Worm (Caenorhabditis elegans) whole organism, mixed stage, embryonic: ENCODE data around the gene acc-4.

Source experiments
- M03D4.4 ChIP-seq: sonication (generic microtip); optimal IDR thresholded peaks from 2 replicates; lab custom pipeline; 2017; ENCODE audit warnings: mild to moderate bottlenecking, missing genetic modification characterization, missing compliant biosample characterization
- bed-3 ChIP-seq: fragments of 200-800 bp; sonication (Bioruptor generic); optimal IDR thresholded peaks from 3 replicates; lab custom pipeline; 2018; ENCODE audit warnings: mild to moderate bottlenecking, missing genetic modification characterization, moderate library complexity, missing compliant biosample characterization
- blmp-1 ChIP-seq: fragments of 150-350 bp; optimal IDR thresholded peaks from 2 replicates; lab custom pipeline; 2014; ENCODE audit warnings: missing biosample characterization, missing genetic modification characterization
- ceh-39 ChIP-seq: fragments of 150-350 bp; optimal IDR thresholded peaks from 2 replicates; lab custom pipeline; 2014; ENCODE audit warnings: missing biosample characterization, missing genetic modification characterization
- ceh-43 ChIP-seq: fragments of 200-800 bp; sonication (Bioruptor generic); optimal IDR thresholded peaks from 2 replicates; lab custom pipeline; 2018; ENCODE audit warnings: mild to moderate bottlenecking, missing genetic modification characterization, moderate library complexity, missing compliant biosample characterization
- ceh-83 ChIP-seq: fragments of 200-800 bp; sonication (Bioruptor generic); optimal IDR thresholded peaks from 2 replicates; lab custom pipeline; 2018; ENCODE audit warnings: mild to moderate bottlenecking, missing genetic modification characterization, missing compliant biosample characterization
- ces-1 ChIP-seq: fragments of 150-350 bp; optimal IDR thresholded peaks from 2 replicates; lab custom pipeline; 2014; ENCODE audit warnings: missing biosample characterization, missing genetic modification reagents, missing genetic modification characterization
- cnd-1 ChIP-seq: fragments of 200-800 bp; sonication (Bioruptor generic); optimal IDR thresholded peaks from 2 replicates; lab custom pipeline; 2018; ENCODE audit warnings: mild to moderate bottlenecking, missing genetic modification characterization, missing compliant biosample characterization
- drap-1 ChIP-seq: fragments of 200-800 bp; sonication (Bioruptor generic); optimal IDR thresholded peaks from 3 replicates; lab custom pipeline; 2018; ENCODE audit warnings: mild to moderate bottlenecking, missing genetic modification characterization, missing compliant biosample characterization
- elt-1 ChIP-seq: sonication (generic microtip); optimal IDR thresholded peaks from 2 replicates; lab custom pipeline; 2017; ENCODE audit warnings: missing genetic modification characterization, mild to moderate bottlenecking, missing compliant biosample characterization, antibody characterized with exemption, moderate library complexity, borderline replicate concordance; ENCODE audit not compliant: insufficient read depth
- elt-3 ChIP-seq: fragments of 150-350 bp; optimal IDR thresholded peaks from 2 replicates; lab custom pipeline; 2014; ENCODE audit warnings: missing biosample characterization, missing genetic modification characterization
- flh-1 ChIP-seq: fragments of 200-800 bp; sonication (Bioruptor generic); optimal IDR thresholded peaks from 2 replicates; lab custom pipeline; 2018; ENCODE audit warnings: mild to moderate bottlenecking, missing genetic modification characterization, moderate library complexity, missing compliant biosample characterization
- ham-2 ChIP-seq: fragments of 200-800 bp; sonication (Bioruptor generic); optimal IDR thresholded peaks from 2 replicates; lab custom pipeline; 2018; ENCODE audit warnings: mild to moderate bottlenecking, missing genetic modification characterization, missing compliant biosample characterization
- hlh-1 ChIP-seq: fragments of 150-350 bp; optimal IDR thresholded peaks from 2 replicates; lab custom pipeline; 2014; ENCODE audit warnings: missing biosample characterization, missing genetic modification reagents, missing genetic modification characterization
- lin-13 ChIP-seq: fragments of 150-350 bp; optimal IDR thresholded peaks from 2 replicates; lab custom pipeline; 2014; ENCODE audit warnings: missing biosample characterization, missing genetic modification characterization
- lin-32 ChIP-seq: fragments of 200-800 bp; sonication (Bioruptor generic); optimal IDR thresholded peaks from 2 replicates; lab custom pipeline; 2018; ENCODE audit warnings: mild to moderate bottlenecking, missing genetic modification characterization, missing compliant biosample characterization
- lsy-2 ChIP-seq: fragments of 150-350 bp; optimal IDR thresholded peaks from 2 replicates; lab custom pipeline; 2014; ENCODE audit warnings: missing biosample characterization, missing genetic modification characterization
- mab-5 ChIP-seq: fragments of 150-350 bp; optimal IDR thresholded peaks from 2 replicates; lab custom pipeline; 2014; ENCODE audit warnings: missing biosample characterization, missing genetic modification characterization
- mep-1 ChIP-seq: fragments of 150-350 bp; optimal IDR thresholded peaks from 2 replicates; lab custom pipeline; 2017; ENCODE audit warnings: missing biosample characterization, missing genetic modification reagents, missing genetic modification characterization, inconsistent platforms
- mls-2 ChIP-seq: sonication (generic microtip); optimal IDR thresholded peaks from 2 replicates; lab custom pipeline; 2016; ENCODE audit warnings: mild to moderate bottlenecking, missing genetic modification characterization, moderate library complexity, missing compliant biosample characterization
- nhr-12 ChIP-seq: fragments of 150-350 bp; optimal IDR thresholded peaks from 2 replicates; lab custom pipeline; 2014; ENCODE audit warnings: missing biosample characterization, missing genetic modification characterization
- nhr-2 ChIP-seq: fragments of 150-350 bp; optimal IDR thresholded peaks from 2 replicates; lab custom pipeline; 2014; ENCODE audit warnings: missing biosample characterization, missing genetic modification characterization
- nhr-237 ChIP-seq: fragments of 150-350 bp; optimal IDR thresholded peaks from 2 replicates; lab custom pipeline; 2014; ENCODE audit warnings: missing biosample characterization, missing genetic modification characterization
- nhr-76 ChIP-seq: sonication (generic microtip); optimal IDR thresholded peaks from 2 replicates; lab custom pipeline; 2017; ENCODE audit warnings: missing biosample characterization, missing genetic modification characterization
- pha-4 ChIP-seq: fragments of 150-350 bp; optimal IDR thresholded peaks from 2 replicates; lab custom pipeline; 2018; ENCODE audit warnings: missing biosample characterization, missing genetic modification reagents, missing genetic modification characterization
- sem-2 ChIP-seq: fragments of 200-800 bp; sonication (Bioruptor generic); optimal IDR thresholded peaks from 2 replicates; lab custom pipeline; 2018; ENCODE audit warnings: mild to moderate bottlenecking, missing genetic modification characterization, missing compliant biosample characterization
- snpc-4 ChIP-seq: fragments of 150-350 bp; optimal IDR thresholded peaks from 2 replicates; lab custom pipeline; 2014; ENCODE audit warnings: missing biosample characterization, missing genetic modification characterization
- sptf-1 ChIP-seq: sonication (generic microtip); optimal IDR thresholded peaks from 2 replicates; lab custom pipeline; 2017; ENCODE audit warnings: mild to moderate bottlenecking, missing genetic modification characterization, moderate library complexity, missing compliant biosample characterization
- tbx-8 ChIP-seq: fragments of 200-800 bp; sonication (Bioruptor generic); optimal IDR thresholded peaks from 2 replicates; lab custom pipeline; 2018; ENCODE audit warnings: mild to moderate bottlenecking, missing genetic modification characterization, moderate library complexity, missing compliant biosample characterization
- unc-120 ChIP-seq: sonication (generic microtip); optimal IDR thresholded peaks from 2 replicates; lab custom pipeline; 2017; ENCODE audit warnings: missing genetic modification characterization, missing compliant biosample characterization; ENCODE audit not compliant: poor library complexity, severe bottlenecking
- unc-39 ChIP-seq: fragments of 150-350 bp; optimal IDR thresholded peaks from 2 replicates; lab custom pipeline; 2014; ENCODE audit warnings: missing biosample characterization, missing genetic modification characterization
- unc-62 ChIP-seq: fragments of 150-350 bp; optimal IDR thresholded peaks from 2 replicates; lab custom pipeline; 2014; ENCODE audit warnings: missing biosample characterization, missing genetic modification reagents, missing genetic modification characterization
- zip-8 ChIP-seq: fragments of 150-350 bp; optimal IDR thresholded peaks from 2 replicates; lab custom pipeline; 2014; ENCODE audit warnings: missing biosample characterization, missing genetic modification characterization
- ztf-11 ChIP-seq: fragments of 150-350 bp; optimal IDR thresholded peaks from 2 replicates; lab custom pipeline; 2014; ENCODE audit warnings: missing biosample characterization, missing genetic modification characterization

Gene acc-4

ce11 chrIII:13471504-13471903, 12.4 kb downstream of the acc-4 start, which contains the start of gene pssy-2:
Gene pssy-2, plus strand, starts transcription at chrIII:13471804.
- TF ChIP-seq ceh-43 (GFP tag; lab: Kevin White, UChicago) (no peak), flh-1 (GFP tag; lab: Kevin White, UChicago) (no peak), tbx-8 (GFP tag; lab: Kevin White, UChicago) (no peak), unc-39 (tag; lab: Kevin White, UChicago) (no peak), elt-3 (tag; lab: Kevin White, UChicago) (no peak), bed-3 (GFP tag; lab: Kevin White, UChicago) (no peak), blmp-1 (no peak), unc-120 (no peak), M03D4.4 (no peak), nhr-2 (tag; lab: Kevin White, UChicago) (no peak), snpc-4 (tag; lab: Kevin White, UChicago) (no peak), lin-32 (GFP tag; lab: Kevin White, UChicago) (no peak), mep-1 (no peak), drap-1 (no peak), sem-2 (GFP tag; lab: Kevin White, UChicago) (no peak), lsy-2 (no peak), ztf-11 (no peak)

ce11 chrIII:13465918-13466592, 17.9 kb downstream of the acc-4 start, which contains the start of gene cdk-5:
Gene cdk-5, minus strand, starts transcription at chrIII:13466342.
- TF ChIP-seq drap-1 (peak; percentile 1), lin-32 (GFP tag; lab: Kevin White, UChicago) (no peak), ces-1 (GFP tag; lab: Kevin White, UChicago) (peak; percentile 97), bed-3 (GFP tag; lab: Kevin White, UChicago) (no peak), pha-4 (peak; percentile 95), unc-62 (GFP tag; lab: Kevin White, UChicago) (peak; percentile 20), sptf-1 (peak; percentile 39), sem-2 (GFP tag; lab: Kevin White, UChicago) (no peak), hlh-1 (tag; lab: Kevin White, UChicago) (peak; percentile 8), nhr-2 (tag; lab: Kevin White, UChicago) (peak; percentile 38), mep-1 (peak; percentile 76), ceh-39 (tag; lab: Kevin White, UChicago) (peak; percentile 61), elt-1 (tag; lab: Kevin White, UChicago) (no peak), nhr-237 (tag; lab: Kevin White, UChicago) (peak; percentile 76), lin-13 (peak; percentile 72), mls-2 (no peak), lsy-2 (peak; percentile 86)

- TF ChIP-seq unc-62 (GFP tag; lab: Kevin White, UChicago) (peak; percentile 54), sptf-1 (peak; percentile 1), lsy-2 (peak; percentile 8), hlh-1 (tag; lab: Kevin White, UChicago) (peak; percentile 45), tbx-8 (GFP tag; lab: Kevin White, UChicago) (no peak), ztf-11 (no peak)
Measured at ce11 chrIII:13464493-13465362, 19.2 kb downstream of the acc-4 start, which contains the start of gene kel-3. Gene kel-3, plus strand, starts transcription at chrIII:13464820.

ce11 chrIII:13462965-13463783, 20.8 kb downstream of the acc-4 start, which contains the start of gene ant-1.1:
Gene ant-1.1, plus strand, starts transcription at chrIII:13463163.
- TF ChIP-seq drap-1 (peak; percentile 56), ces-1 (GFP tag; lab: Kevin White, UChicago) (peak; percentile 42), cnd-1 (peak; percentile 21), lin-13 (peak; percentile 90), lin-32 (GFP tag; lab: Kevin White, UChicago) (peak; percentile 16), bed-3 (GFP tag; lab: Kevin White, UChicago) (peak; percentile 18), unc-62 (GFP tag; lab: Kevin White, UChicago) (no peak), ceh-39 (tag; lab: Kevin White, UChicago) (peak; percentile 54), unc-120 (peak; percentile 86), nhr-237 (tag; lab: Kevin White, UChicago) (peak; percentile 94), M03D4.4 (peak; percentile 50), ham-2 (GFP tag; lab: Kevin White, UChicago) (peak; percentile 6), flh-1 (GFP tag; lab: Kevin White, UChicago) (no peak), pha-4 (peak; percentile 91), mls-2 (peak; percentile 74), ceh-83 (GFP tag; lab: Kevin White, UChicago) (peak; percentile 65), tbx-8 (GFP tag; lab: Kevin White, UChicago) (no peak), lsy-2 (peak; percentile 99), mep-1 (peak; percentile 83), snpc-4 (tag; lab: Kevin White, UChicago) (no peak), nhr-12 (tag; lab: Kevin White, UChicago) (no peak), unc-39 (tag; lab: Kevin White, UChicago) (no peak), ceh-43 (GFP tag; lab: Kevin White, UChicago) (peak; percentile 37), hlh-1 (tag; lab: Kevin White, UChicago) (peak; percentile 49), mab-5 (no peak), blmp-1 (no peak), ztf-11 (no peak), elt-1 (tag; lab: Kevin White, UChicago) (no peak), zip-8 (tag; lab: Kevin White, UChicago) (no peak), nhr-2 (tag; lab: Kevin White, UChicago) (peak; percentile 38), nhr-76 (no peak)
